Worm (Caenorhabditis elegans) whole organism, mixed stage, embryonic: ENCODE results near the gene Y44A6D.7.

ENCODE experiments used
- drap-1 ChIP-seq: fragments of 200-800 bp; sonication (Bioruptor generic); optimal IDR thresholded peaks from 3 replicates; lab custom pipeline; 2018; ENCODE audit warnings: mild to moderate bottlenecking, missing genetic modification characterization, missing compliant biosample characterization
- elt-1 ChIP-seq: sonication (generic microtip); optimal IDR thresholded peaks from 2 replicates; lab custom pipeline; 2017; ENCODE audit warnings: missing genetic modification characterization, mild to moderate bottlenecking, missing compliant biosample characterization, antibody characterized with exemption, moderate library complexity, borderline replicate concordance; ENCODE audit not compliant: insufficient read depth
- elt-3 ChIP-seq: fragments of 150-350 bp; optimal IDR thresholded peaks from 2 replicates; lab custom pipeline; 2014; ENCODE audit warnings: missing biosample characterization, missing genetic modification characterization
- nhr-12 ChIP-seq: fragments of 150-350 bp; optimal IDR thresholded peaks from 2 replicates; lab custom pipeline; 2014; ENCODE audit warnings: missing biosample characterization, missing genetic modification characterization
- nhr-28 ChIP-seq: fragments of 150-350 bp; optimal IDR thresholded peaks from 2 replicates; lab custom pipeline; 2014; ENCODE audit warnings: missing biosample characterization, missing genetic modification characterization
- nhr-76 ChIP-seq: sonication (generic microtip); optimal IDR thresholded peaks from 2 replicates; lab custom pipeline; 2017; ENCODE audit warnings: missing biosample characterization, missing genetic modification characterization
- snpc-4 ChIP-seq: fragments of 150-350 bp; optimal IDR thresholded peaks from 2 replicates; lab custom pipeline; 2014; ENCODE audit warnings: missing biosample characterization, missing genetic modification characterization
- sptf-1 ChIP-seq: sonication (generic microtip); optimal IDR thresholded peaks from 2 replicates; lab custom pipeline; 2017; ENCODE audit warnings: mild to moderate bottlenecking, missing genetic modification characterization, moderate library complexity, missing compliant biosample characterization
- unc-39 ChIP-seq: fragments of 150-350 bp; optimal IDR thresholded peaks from 2 replicates; lab custom pipeline; 2014; ENCODE audit warnings: missing biosample characterization, missing genetic modification characterization

ce11 chrV:20831867-20832266, 17.3 kb downstream of the Y44A6D.7 start:
- TF ChIP-seq unc-39: no peak
- no peak for TF ChIP-seq elt-3 (tag; lab: Kevin White, UChicago)
- no peak for TF ChIP-seq sptf-1 (tag; lab: Kevin White, UChicago)
- no peak for TF ChIP-seq snpc-4 (tag; lab: Kevin White, UChicago)
- TF ChIP-seq elt-1 (tag; lab: Kevin White, UChicago): no peak
- no peak for TF ChIP-seq nhr-12 (tag; lab: Kevin White, UChicago)
- TF ChIP-seq nhr-76: no peak
- TF ChIP-seq drap-1: no peak
- TF ChIP-seq nhr-28: no peak
